Worm (Caenorhabditis elegans) whole organism, midembryonic: Measurements from ENCODE around the gene stc-1.

Experiments
- T22C8.4 ChIP-seq: fragments of 200-800 bp; sonication (Bioruptor generic); IDR thresholded peaks from 2 replicates; pipeline ENCODE4 v1.3.6; 2022; ENCODE audit warnings: missing genetic modification characterization, missing compliant biosample characterization
- cog-1 ChIP-seq: sonication (generic microtip); optimal IDR thresholded peaks from 2 replicates; lab custom pipeline; 2016; ENCODE audit warnings: missing genetic modification characterization, missing compliant biosample characterization
- flt-1 ChIP-seq: fragments of 200-800 bp; sonication (Bioruptor generic); IDR thresholded peaks from 2 replicates; pipeline ENCODE4 v1.3.6; 2022; ENCODE audit warnings: missing genetic modification characterization, missing compliant biosample characterization
- klf-2 ChIP-seq: fragments of 200-800 bp; sonication (Bioruptor generic); conservative IDR thresholded peaks from 2 replicates; pipeline ENCODE4 v1.3.6; 2022; ENCODE audit warnings: missing genetic modification reagents, missing genetic modification characterization, missing compliant biosample characterization
- med-1 ChIP-seq: sonication (generic microtip); optimal IDR thresholded peaks from 2 replicates; lab custom pipeline; 2017; ENCODE audit warnings: missing genetic modification characterization, mild to moderate bottlenecking, missing compliant biosample characterization, antibody characterized with exemption, missing genetic modification reagents; ENCODE audit not compliant: insufficient read depth
- ref-1 ChIP-seq: fragments of 200-800 bp; sonication (Bioruptor generic); conservative IDR thresholded peaks from 2 replicates; pipeline ENCODE4 v1.3.6; 2022; ENCODE audit warnings: missing genetic modification reagents, missing genetic modification characterization, missing compliant biosample characterization
- tab-1 ChIP-seq: fragments of 200-800 bp; sonication (Bioruptor generic); IDR thresholded peaks from 2 replicates; pipeline ENCODE4 v1.3.6; 2022; ENCODE audit warnings: missing genetic modification characterization, missing compliant biosample characterization
- ztf-23 ChIP-seq: fragments of 200-800 bp; sonication (Bioruptor generic); IDR thresholded peaks from 2 replicates; pipeline ENCODE4 v1.3.6; 2022; ENCODE audit warnings: missing genetic modification reagents, missing genetic modification characterization, missing compliant biosample characterization
- ztf-29 ChIP-seq: fragments of 200-800 bp; sonication (Bioruptor generic); IDR thresholded peaks from 2 replicates; pipeline ENCODE4 v1.3.6; 2022; ENCODE audit warnings: missing genetic modification reagents, missing genetic modification characterization, missing compliant biosample characterization

stc-1 gene

ce11 chrII:8515521-8515920 is 50.4 kb downstream of the stc-1 start:
- no peak for TF ChIP-seq flt-1 (GFP tag; lab: Robert Waterston, UW)
- no peak for TF ChIP-seq T22C8.4 (GFP tag; lab: Robert Waterston, UW)
- no peak for TF ChIP-seq ref-1
- no peak for TF ChIP-seq ztf-23 (GFP tag; lab: Robert Waterston, UW)
- no peak for TF ChIP-seq tab-1 (GFP tag; lab: Robert Waterston, UW)
- TF ChIP-seq cog-1 (tag; lab: Kevin White, UChicago) = no peak

ce11 chrII:8514729-8515128 is 51.2 kb downstream of the stc-1 start, which contains the start of gene ctg-2:
Gene ctg-2, plus strand, starts transcription at chrII:8515054.
- TF ChIP-seq med-1 (GFP tag; lab: Kevin White, UChicago) (no peak), flt-1 (GFP tag; lab: Robert Waterston, UW) (no peak), ztf-29 (GFP tag; lab: Robert Waterston, UW) (no peak), ref-1 (no peak), tab-1 (GFP tag; lab: Robert Waterston, UW) (no peak), ztf-23 (GFP tag; lab: Robert Waterston, UW) (no peak), T22C8.4 (GFP tag; lab: Robert Waterston, UW) (no peak), klf-2 (GFP tag; lab: Robert Waterston, UW) (no peak), cog-1 (tag; lab: Kevin White, UChicago) (no peak)
